Worm (Caenorhabditis elegans) whole organism, L2 larva: ENCODE data around the gene scc-1.

Experiments
- Y55F3AM.14 ChIP-seq: fragments of 200-800 bp; sonication (Bioruptor generic); optimal IDR thresholded peaks from 2 replicates; lab custom pipeline; 2018; ENCODE audit warnings: mild to moderate bottlenecking, missing genetic modification characterization, missing compliant biosample characterization
- aly-2 ChIP-seq: fragments of 150-350 bp; optimal IDR thresholded peaks from 2 replicates; lab custom pipeline; 2014; ENCODE audit warnings: missing biosample characterization, missing genetic modification characterization
- ceh-16 ChIP-seq: fragments of 150-350 bp; optimal IDR thresholded peaks from 2 replicates; lab custom pipeline; 2014; ENCODE audit warnings: missing biosample characterization, missing genetic modification characterization
- ceh-82 ChIP-seq: fragments of 150-350 bp; optimal IDR thresholded peaks from 2 replicates; lab custom pipeline; 2014; ENCODE audit warnings: missing biosample characterization, missing genetic modification characterization
- dmd-4 ChIP-seq: sonication (generic microtip); optimal IDR thresholded peaks from 2 replicates; lab custom pipeline; 2017; ENCODE audit warnings: missing biosample characterization, missing genetic modification characterization
- egl-27 ChIP-seq: sonication (generic microtip); optimal IDR thresholded peaks from 3 replicates; lab custom pipeline; 2017; ENCODE audit warnings: missing biosample characterization, missing genetic modification reagents, missing genetic modification characterization
- elt-1 ChIP-seq: fragments of 150-350 bp; optimal IDR thresholded peaks from 2 replicates; lab custom pipeline; 2014; ENCODE audit warnings: missing biosample characterization, missing genetic modification characterization
- elt-3 ChIP-seq: sonication (generic microtip); optimal IDR thresholded peaks from 2 replicates; lab custom pipeline; 2017; ENCODE audit warnings: missing biosample characterization, missing genetic modification characterization
- fos-1 ChIP-seq: fragments of 150-350 bp; optimal IDR thresholded peaks from 2 replicates; lab custom pipeline; 2014; ENCODE audit warnings: missing biosample characterization, missing genetic modification characterization
- gmeb-1 ChIP-seq: fragments of 150-350 bp; optimal IDR thresholded peaks from 2 replicates; lab custom pipeline; 2014; ENCODE audit warnings: missing biosample characterization, missing genetic modification characterization
- lin-11 ChIP-seq: fragments of 150-350 bp; sonication (generic microtip); optimal IDR thresholded peaks from 2 replicates; lab custom pipeline; 2014; ENCODE audit warnings: missing biosample characterization, missing genetic modification characterization, inconsistent platforms, mixed read lengths
- lin-13 ChIP-seq: fragments of 150-350 bp; optimal IDR thresholded peaks from 2 replicates; lab custom pipeline; 2014; ENCODE audit warnings: missing biosample characterization, missing genetic modification reagents, missing genetic modification characterization
- lin-39 ChIP-seq: fragments of 150-350 bp; optimal IDR thresholded peaks from 2 replicates; lab custom pipeline; 2014; ENCODE audit warnings: missing biosample characterization, missing genetic modification reagents, missing genetic modification characterization
- lsy-2 ChIP-seq, 2 experiments: fragments of 150-350 bp in 1 of 2; sonication (generic microtip) in 1 of 2; optimal IDR thresholded peaks; 2 replicates each; lab custom pipeline; 2014 to 2017; ENCODE audit warnings: missing biosample characterization in 2 of 2, missing genetic modification characterization in 2 of 2
- mdl-1 ChIP-seq, 2 experiments: fragments of 150-350 bp in 1 of 2; sonication (generic microtip) in 1 of 2; optimal IDR thresholded peaks; 2 replicates each; lab custom pipeline; 2017; ENCODE audit warnings: missing biosample characterization in 2 of 2, missing genetic modification characterization in 2 of 2
- nhr-10 ChIP-seq: sonication (generic microtip); optimal IDR thresholded peaks from 2 replicates; lab custom pipeline; 2017; ENCODE audit warnings: missing biosample characterization, missing genetic modification characterization
- nhr-12 ChIP-seq: fragments of 150-350 bp; optimal IDR thresholded peaks from 2 replicates; lab custom pipeline; 2014; ENCODE audit warnings: missing biosample characterization, missing genetic modification characterization
- nhr-129 ChIP-seq: fragments of 150-350 bp; optimal IDR thresholded peaks from 2 replicates; lab custom pipeline; 2014; ENCODE audit warnings: missing biosample characterization, missing genetic modification characterization
- nhr-21 ChIP-seq: fragments of 150-350 bp; optimal IDR thresholded peaks from 2 replicates; lab custom pipeline; 2014; ENCODE audit warnings: missing biosample characterization, missing genetic modification characterization
- nhr-237 ChIP-seq: fragments of 150-350 bp; optimal IDR thresholded peaks from 2 replicates; lab custom pipeline; 2014; ENCODE audit warnings: missing biosample characterization, missing genetic modification characterization
- nhr-25 ChIP-seq: fragments of 150-350 bp; sonication (generic microtip); optimal IDR thresholded peaks from 3 replicates; lab custom pipeline; 2014; ENCODE audit warnings: missing biosample characterization, missing genetic modification characterization
- nhr-6 ChIP-seq: fragments of 150-350 bp; optimal IDR thresholded peaks from 2 replicates; lab custom pipeline; 2014; ENCODE audit warnings: missing biosample characterization, missing genetic modification characterization
- nhr-77 ChIP-seq: fragments of 150-350 bp; optimal IDR thresholded peaks from 2 replicates; lab custom pipeline; 2014; ENCODE audit warnings: missing biosample characterization, missing genetic modification characterization
- peb-1 ChIP-seq: fragments of 150-350 bp; optimal IDR thresholded peaks from 2 replicates; lab custom pipeline; 2014; ENCODE audit warnings: missing biosample characterization, missing genetic modification characterization
- sem-4 ChIP-seq: fragments of 150-350 bp; optimal IDR thresholded peaks from 2 replicates; lab custom pipeline; 2014; ENCODE audit warnings: missing biosample characterization, missing genetic modification reagents, missing genetic modification characterization
- sma-3 ChIP-seq: sonication (generic microtip); optimal IDR thresholded peaks from 2 replicates; lab custom pipeline; 2016; ENCODE audit warnings: missing genetic modification reagents, missing genetic modification characterization, missing compliant biosample characterization
- unc-39 ChIP-seq: fragments of 150-350 bp; optimal IDR thresholded peaks from 2 replicates; lab custom pipeline; 2014; ENCODE audit warnings: missing biosample characterization, missing genetic modification characterization
- unc-55 ChIP-seq: fragments of 150-350 bp; sonication (generic microtip); optimal IDR thresholded peaks from 3 replicates; lab custom pipeline; 2014; ENCODE audit warnings: missing biosample characterization, missing genetic modification reagents, missing genetic modification characterization
- unc-62 ChIP-seq: fragments of 150-350 bp; optimal IDR thresholded peaks from 2 replicates; lab custom pipeline; 2014; ENCODE audit warnings: missing biosample characterization, missing genetic modification reagents, missing genetic modification characterization
- ztf-1 ChIP-seq: fragments of 200-800 bp; sonication (Bioruptor generic); conservative IDR thresholded peaks from 2 replicates; pipeline ENCODE4 v1.3.6; 2022; ENCODE audit warnings: missing genetic modification characterization, missing compliant biosample characterization
- ztf-11 ChIP-seq: sonication (generic microtip); optimal IDR thresholded peaks from 2 replicates; lab custom pipeline; 2017; ENCODE audit warnings: missing biosample characterization, missing genetic modification characterization
- ztf-4 ChIP-seq: fragments of 150-350 bp; optimal IDR thresholded peaks from 2 replicates; lab custom pipeline; 2014; ENCODE audit warnings: missing biosample characterization, missing genetic modification characterization

Gene scc-1

DNA sequence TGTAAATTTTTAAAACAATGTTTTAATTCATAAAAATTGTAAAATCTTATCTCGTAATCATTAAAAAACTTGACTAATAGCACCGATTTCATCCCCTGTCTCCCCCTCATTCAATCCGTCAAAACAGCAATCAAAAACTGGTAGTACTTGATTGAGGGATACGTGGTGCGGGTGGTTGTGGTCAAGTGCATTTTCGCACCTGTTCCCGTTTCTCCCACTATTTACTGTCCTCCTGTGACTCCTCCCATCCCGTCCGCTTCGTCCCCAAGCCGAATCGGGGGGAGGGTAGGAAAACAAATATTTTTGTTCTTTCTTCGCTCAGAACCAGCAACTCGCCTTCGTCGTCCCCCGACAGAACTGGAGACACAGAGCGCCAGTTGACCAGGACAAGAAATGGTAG lies 49.7 kb upstream of the scc-1 start, which contains the start of gene lgc-27:
Gene lgc-27 (plus strand): TSS at position 301 of the 400 bp plus-strand sequence.
- TF ChIP-seq nhr-21 (tag; lab: Kevin White, UChicago) (no peak), lin-39 (tag; lab: Kevin White, UChicago) (no peak), ztf-11 (no peak), nhr-77 (no peak), sma-3 (no peak)

DNA sequence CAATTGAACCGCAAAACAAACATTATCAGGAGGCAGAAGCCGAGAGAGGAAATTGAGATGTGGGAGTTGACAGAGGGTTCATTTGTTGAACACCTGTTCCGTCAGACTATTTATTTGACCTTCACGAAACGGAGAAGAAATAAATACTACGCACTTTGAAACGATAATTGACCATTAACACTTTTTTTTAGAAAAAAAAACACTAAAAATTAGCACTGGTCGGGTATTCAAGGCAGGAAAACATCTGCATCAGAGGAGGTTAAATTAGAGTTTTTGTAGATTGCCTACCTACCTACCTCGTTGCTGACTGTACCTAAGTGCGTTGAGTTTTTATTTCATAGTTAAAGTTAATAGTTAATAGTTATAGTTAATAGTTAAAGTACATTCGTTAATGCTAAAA lies 48.4 kb upstream of the scc-1 start:
- TF ChIP-seq nhr-6 (tag; lab: Kevin White, UChicago), result no peak
- no peak for TF ChIP-seq ceh-82
- no peak for TF ChIP-seq ztf-1 (GFP tag; lab: Robert Waterston, UW)
- no peak for TF ChIP-seq unc-39 (tag; lab: Kevin White, UChicago)
- TF ChIP-seq, all 48 proteins: peak for 0

DNA sequence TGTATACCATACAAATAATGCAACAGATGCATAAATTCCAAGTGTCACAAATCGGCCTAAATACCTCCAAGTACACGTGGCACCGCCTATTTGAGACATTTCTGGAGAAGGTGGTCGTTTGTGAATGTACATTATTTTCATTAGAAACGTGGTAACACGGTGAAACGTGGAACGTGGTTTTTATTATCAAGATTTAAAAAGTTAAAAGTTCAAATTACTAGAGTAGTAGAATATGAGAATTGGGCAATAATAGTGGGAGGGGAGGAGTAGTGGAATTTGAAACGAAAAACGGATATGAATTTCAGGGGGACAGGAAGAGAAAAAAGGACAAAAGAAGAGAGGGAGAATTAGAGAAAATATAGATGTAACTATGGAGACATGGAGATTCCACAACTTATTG lies 42.7 kb upstream of the scc-1 start, which contains the start of gene fut-6:
Gene fut-6 (minus strand): TSS at position 101 of the 400 bp plus-strand sequence.
- TF ChIP-seq nhr-10 (tag; lab: Kevin White, UChicago), result no peak
- no peak for TF ChIP-seq nhr-25
- no peak for TF ChIP-seq peb-1 (tag; lab: Kevin White, UChicago)
- TF ChIP-seq unc-55 (GFP tag; lab: Kevin White, UChicago), result no peak
- TF ChIP-seq mdl-1 (tag; optimal IDR thresholded peaks at IDR 0.05; lab: Kevin White, UChicago), result no peak
- TF ChIP-seq lsy-2 (tag; optimal IDR thresholded peaks at IDR 0.05; lab: Kevin White, UChicago), result no peak
- no peak for TF ChIP-seq sem-4 (tag; lab: Kevin White, UChicago)
- TF ChIP-seq elt-1, result no peak
- TF ChIP-seq nhr-12 (tag; lab: Kevin White, UChicago), result no peak
- no peak for TF ChIP-seq ceh-16 (tag; lab: Kevin White, UChicago)
- no peak for TF ChIP-seq nhr-129 (tag; lab: Kevin White, UChicago)
- no peak for TF ChIP-seq ztf-4 (tag; lab: Kevin White, UChicago)
- no peak for TF ChIP-seq elt-3 (tag; lab: Kevin White, UChicago)
- no peak for TF ChIP-seq Y55F3AM.14 (GFP tag; lab: Kevin White, UChicago)
- no peak for TF ChIP-seq egl-27 (tag; lab: Kevin White, UChicago)
- TF ChIP-seq aly-2 (tag; lab: Kevin White, UChicago), result no peak
- no peak for TF ChIP-seq lin-39 (tag; lab: Kevin White, UChicago)
- TF ChIP-seq ceh-82, result no peak

DNA sequence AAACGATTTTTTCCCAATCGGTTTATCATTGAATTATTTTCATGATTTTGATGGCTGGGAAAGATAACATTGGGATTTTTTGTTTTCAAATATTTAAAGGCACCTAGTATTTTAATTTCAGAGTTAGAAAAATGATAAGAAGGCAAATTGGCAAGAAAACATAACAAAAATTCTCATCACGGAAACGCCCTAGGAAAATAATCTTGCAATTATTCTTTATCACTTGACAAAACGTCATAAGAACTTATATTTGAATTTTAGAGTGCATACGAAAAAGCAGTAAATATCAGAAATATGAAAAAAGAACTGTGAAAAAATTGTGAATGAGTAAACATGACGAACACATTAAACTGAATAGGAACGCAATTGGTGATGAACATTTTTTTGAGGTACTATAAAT lies 41.2 kb upstream of the scc-1 start:
- TF ChIP-seq gmeb-1 (tag; lab: Kevin White, UChicago) (no peak), fos-1 (tag; lab: Kevin White, UChicago) (peak; percentile 49), sma-3 (no peak), unc-39 (tag; lab: Kevin White, UChicago) (no peak)

DNA sequence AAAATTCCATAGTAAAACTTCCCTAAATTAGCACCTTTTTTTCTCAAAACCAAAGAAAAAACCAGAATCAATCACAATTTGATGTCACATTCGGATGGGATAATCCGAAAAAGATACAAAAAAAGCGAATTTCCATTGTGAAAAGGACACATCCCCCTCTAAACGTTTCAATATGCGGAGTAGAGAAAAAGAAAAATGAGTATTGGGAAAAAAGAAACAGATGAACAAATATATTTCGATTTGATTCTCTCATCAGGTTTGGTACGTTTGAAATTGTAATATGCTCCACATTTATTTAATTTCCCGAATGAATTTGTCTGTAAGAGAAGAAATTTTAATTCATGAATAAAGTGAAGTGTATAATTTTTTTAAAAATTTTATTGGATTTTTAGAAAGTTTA lies 40.3 kb upstream of the scc-1 start:
- TF ChIP-seq ceh-82 (no peak), ceh-16 (tag; lab: Kevin White, UChicago) (no peak), nhr-6 (tag; lab: Kevin White, UChicago) (no peak)

DNA sequence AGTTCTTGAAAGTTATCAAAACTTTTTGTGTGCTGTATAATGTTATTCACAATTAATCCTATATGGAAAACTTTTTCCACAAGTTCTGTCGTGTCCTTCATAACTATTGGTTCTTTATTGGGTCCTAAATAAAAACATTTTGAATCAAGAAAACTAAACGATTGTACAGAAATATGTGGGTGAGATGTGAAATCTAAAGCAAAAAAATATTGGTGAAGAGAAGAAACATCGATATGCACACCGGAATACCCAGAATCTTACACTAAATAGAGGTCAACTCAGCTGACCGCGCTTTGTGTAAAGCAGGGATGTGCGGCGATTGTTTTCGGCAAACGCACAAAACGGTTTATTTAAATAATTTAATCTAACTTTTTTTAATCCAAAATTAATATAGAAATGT lies 37.2 kb upstream of the scc-1 start, which contains the start of gene T05A7.13:
Gene T05A7.13 (minus strand): TSS at position 101 of the 400 bp plus-strand sequence.
- no peak for TF ChIP-seq unc-62
- no peak for TF ChIP-seq lin-11 (tag; lab: Kevin White, UChicago)
- no peak for TF ChIP-seq lin-13
- no peak for TF ChIP-seq nhr-21 (tag; lab: Kevin White, UChicago)
- TF ChIP-seq Y55F3AM.14 (GFP tag; lab: Kevin White, UChicago), result no peak
- no peak for TF ChIP-seq ztf-11
- TF ChIP-seq mdl-1 (tag; optimal IDR thresholded peaks at IDR 0.05; lab: Kevin White, UChicago), result no peak
- no peak for TF ChIP-seq unc-39 (tag; lab: Kevin White, UChicago)
- TF ChIP-seq nhr-237, result no peak
- TF ChIP-seq dmd-4, result no peak
- TF ChIP-seq, all 48 proteins: peak for 0
